Worm (Caenorhabditis elegans): ENCODE measurements around the gene srz-82.

The srz-82 gene

ce11 chrIV:3524584-3525020, 41.9 kb downstream of the srz-82 start (continued):
- peak; percentile 79 for TF ChIP-seq hlh-6 (tag; optimal IDR thresholded peaks at IDR 0.05)
- TF ChIP-seq ets-4 (tag; optimal IDR thresholded peaks at IDR 0.05): no peak
- peak; percentile 58 for TF ChIP-seq K02D7.2 (tag; optimal IDR thresholded peaks at IDR 0.05)
- peak; percentile 76 for TF ChIP-seq ttx-3 (tag; optimal IDR thresholded peaks at IDR 0.05)
- peak; percentile 80 for TF ChIP-seq ceh-6 (GFP tag; optimal IDR thresholded peaks at IDR 0.05)
- TF ChIP-seq gmeb-2 (tag; optimal IDR thresholded peaks at IDR 0.05): peak; percentile 61
- TF ChIP-seq pros-1 (tag; optimal IDR thresholded peaks at IDR 0.05): no peak
- peak; percentile 65 for TF ChIP-seq eyg-1 (tag; optimal IDR thresholded peaks at IDR 0.05)
- peak; percentile 49 for TF ChIP-seq dve-1 (tag; optimal IDR thresholded peaks at IDR 0.05)
- peak; percentile 72 for TF ChIP-seq C38D4.7 (GFP tag; optimal IDR thresholded peaks at IDR 0.05)
- peak; percentile 62 for TF ChIP-seq T23F11.4 (GFP tag; optimal IDR thresholded peaks at IDR 0.05)
- peak; percentile 80 for TF ChIP-seq ceh-19 (GFP tag; optimal IDR thresholded peaks at IDR 0.05)
- peak; percentile 66 for TF ChIP-seq ceh-34 (tag; optimal IDR thresholded peaks at IDR 0.05)
- no peak for TF ChIP-seq elt-4 (tag; optimal IDR thresholded peaks at IDR 0.05)
- TF ChIP-seq nhr-11 (tag; optimal IDR thresholded peaks at IDR 0.05): no peak
- peak; percentile 32 for TF ChIP-seq npax-4 (tag; optimal IDR thresholded peaks at IDR 0.05)
- TF ChIP-seq hlh-8 (tag; optimal IDR thresholded peaks at IDR 0.05): peak; percentile 19
- no peak for TF ChIP-seq pha-4 (tag; optimal IDR thresholded peaks at IDR 0.05)
- TF ChIP-seq ceh-9 (tag; optimal IDR thresholded peaks at IDR 0.05): no peak
- TF ChIP-seq fkh-6 (tag; optimal IDR thresholded peaks at IDR 0.05): peak; percentile 83
- TF ChIP-seq hlh-30 (tag; optimal IDR thresholded peaks at IDR 0.05; ENCODE audit: insufficient read depth): no peak
- peak; percentile 76 for TF ChIP-seq pat-9 (tag; optimal IDR thresholded peaks at IDR 0.05)
- peak; percentile 63 for TF ChIP-seq pha-2 (tag; optimal IDR thresholded peaks at IDR 0.05)
- TF ChIP-seq K09A11.1 (tag; optimal IDR thresholded peaks at IDR 0.05; ENCODE audit: insufficient read depth): peak; percentile 22
- TF ChIP-seq tbx-2 (tag; optimal IDR thresholded peaks at IDR 0.05): peak; percentile 76
- TF ChIP-seq ceh-22 (tag; optimal IDR thresholded peaks at IDR 0.05): no peak
- TF ChIP-seq syd-9 (tag; optimal IDR thresholded peaks at IDR 0.05): peak; percentile 81
- TF ChIP-seq odd-2 (tag; optimal IDR thresholded peaks at IDR 0.05): no peak
- TF ChIP-seq madf-2 (tag; optimal IDR thresholded peaks at IDR 0.05): peak; percentile 60
- peak; percentile 53 for TF ChIP-seq zip-5 (tag; optimal IDR thresholded peaks at IDR 0.05)
- TF ChIP-seq nfya-1 (tag; optimal IDR thresholded peaks at IDR 0.05): peak; percentile 43
- peak; percentile 74 for TF ChIP-seq C08G9.2 (tag; optimal IDR thresholded peaks at IDR 0.05)
- no peak for TF ChIP-seq pax-1 (tag; optimal IDR thresholded peaks at IDR 0.05)
- peak; percentile 52 for TF ChIP-seq ceh-18 (tag; optimal IDR thresholded peaks at IDR 0.05)
- TF ChIP-seq unc-55 (GFP tag; optimal IDR thresholded peaks at IDR 0.05): no peak
- TF ChIP-seq lin-11 (tag; optimal IDR thresholded peaks at IDR 0.05): peak; percentile 60
- TF ChIP-seq sdc-2 (tag; optimal IDR thresholded peaks at IDR 0.05): peak; percentile 56
- peak; percentile 60 for TF ChIP-seq fax-1 (tag; optimal IDR thresholded peaks at IDR 0.05)
- TF ChIP-seq ahr-1 (tag; optimal IDR thresholded peaks at IDR 0.05): no peak
- TF ChIP-seq tbx-7 (tag; optimal IDR thresholded peaks at IDR 0.05): peak; percentile 30
- peak; percentile 72 for TF ChIP-seq hlh-13 (GFP tag; optimal IDR thresholded peaks at IDR 0.05)
- TF ChIP-seq sox-4 (tag; optimal IDR thresholded peaks at IDR 0.05): peak; percentile 71
- peak; percentile 76 for TF ChIP-seq ztf-16 (tag; optimal IDR thresholded peaks at IDR 0.05)
